Fruit fly (Drosophila melanogaster) whole organism, embryonic: ENCODE data around the gene CG17959.

Experiments
- Awh ChIP-seq: fragments of 200-800 bp; sonication (Bioruptor generic); IDR thresholded peaks from 2 replicates; pipeline ENCODE4, ENCODE4 v1.3.6; 2022; ENCODE audit warnings: missing biosample characterization, missing genetic modification characterization
- Bdp1 ChIP-seq: fragments of 200-800 bp; sonication (Bioruptor generic); optimal IDR thresholded peaks from 3 replicates; lab custom pipeline; 2016; ENCODE audit warnings: missing biosample characterization, missing genetic modification characterization
- Blimp-1 ChIP-seq: fragments of 200-800 bp; sonication (Bioruptor generic); optimal IDR thresholded peaks from 3 replicates; lab custom pipeline; 2018; ENCODE audit warnings: missing biosample characterization, missing genetic modification characterization, mild to moderate bottlenecking, moderate library complexity, missing genetic modification reagents
- CG13894 ChIP-seq: fragments of 200-800 bp; sonication (Bioruptor generic); optimal IDR thresholded peaks from 3 replicates; lab custom pipeline; 2018; ENCODE audit warnings: missing biosample characterization, mild to moderate bottlenecking, missing genetic modification characterization, moderate library complexity
- CG17612 ChIP-seq: fragments of 200-800 bp; sonication (Bioruptor generic); IDR thresholded peaks from 2 replicates; pipeline ENCODE4 v1.3.6; 2022; ENCODE audit warnings: missing biosample characterization, missing genetic modification characterization
- CG31365 ChIP-seq: fragments of 200-800 bp; sonication (Bioruptor generic); optimal IDR thresholded peaks from 2 replicates; lab custom pipeline; 2018; ENCODE audit warnings: missing biosample characterization, mild to moderate bottlenecking, missing genetic modification characterization
- CG4282 ChIP-seq: fragments of 200-800 bp; sonication (Bioruptor generic); optimal IDR thresholded peaks from 2 replicates; lab custom pipeline; 2016; ENCODE audit warnings: missing biosample characterization, missing genetic modification characterization
- CG9797 ChIP-seq: fragments of 200-800 bp; sonication (Bioruptor generic); optimal IDR thresholded peaks from 3 replicates; lab custom pipeline; 2018; ENCODE audit warnings: missing biosample characterization, mild to moderate bottlenecking, missing genetic modification characterization
- Jarid2 ChIP-seq: fragments of 200-800 bp; sonication (Bioruptor generic); optimal IDR thresholded peaks from 3 replicates; lab custom pipeline; 2017; ENCODE audit warnings: mild to moderate bottlenecking, missing biosample characterization, missing genetic modification reagents, missing genetic modification characterization
- Mrtf ChIP-seq: fragments of 200-800 bp; sonication (Bioruptor generic); IDR thresholded peaks from 3 replicates; pipeline ENCODE4 v1.3.6; 2022; ENCODE audit warnings: missing biosample characterization, missing genetic modification characterization
- Xrp1 ChIP-seq: fragments of 200-800 bp; sonication (Bioruptor generic); IDR thresholded peaks from 2 replicates; pipeline ENCODE4 v1.3.6; 2022; ENCODE audit warnings: missing biosample characterization, missing genetic modification characterization
- gem ChIP-seq: fragments of 200-800 bp; sonication (Bioruptor generic); optimal IDR thresholded peaks from 2 replicates; lab custom pipeline; 2019; ENCODE audit warnings: missing biosample characterization, mild to moderate bottlenecking, missing genetic modification characterization, moderate library complexity
- jigr1 ChIP-seq: fragments of 200-800 bp; sonication (Bioruptor generic); IDR thresholded peaks from 3 replicates; pipeline ENCODE4 v1.3.6; 2022; ENCODE audit warnings: missing biosample characterization, missing genetic modification characterization
- ken ChIP-seq: fragments of 200-800 bp; sonication (Bioruptor generic); IDR thresholded peaks from 3 replicates; pipeline ENCODE4 v1.3.6; 2022; ENCODE audit warnings: missing biosample characterization, missing genetic modification characterization
- lola ChIP-seq, 3 experiments: fragments of >200 bp in 2 of 3; fragments of 200-800 bp in 1 of 3; sonication (Bioruptor generic) in 1 of 3; optimal IDR thresholded peaks; 2 replicates each; lab custom pipeline; 2017 to 2019; ENCODE audit warnings: missing biosample characterization in 3 of 3, missing genetic modification characterization in 3 of 3, mild to moderate bottlenecking in 1 of 3, moderate library complexity in 1 of 3
- nerfin-1 ChIP-seq: fragments of 200-800 bp; sonication (Bioruptor generic); optimal IDR thresholded peaks from 3 replicates; lab custom pipeline; 2019; ENCODE audit warnings: missing biosample characterization, mild to moderate bottlenecking, missing genetic modification characterization, moderate library complexity
- pb ChIP-seq: fragments of 200-800 bp; sonication (Bioruptor generic); optimal IDR thresholded peaks from 3 replicates; lab custom pipeline; 2016; ENCODE audit warnings: missing biosample characterization, missing genetic modification characterization
- sna ChIP-seq: fragments of 200-800 bp; sonication (Bioruptor generic); IDR thresholded peaks from 2 replicates; pipeline ENCODE4 v1.3.6; 2022; ENCODE audit warnings: missing biosample characterization, missing genetic modification characterization; ENCODE audit not compliant: partially characterized antibody

The CG17959 gene

DNA sequence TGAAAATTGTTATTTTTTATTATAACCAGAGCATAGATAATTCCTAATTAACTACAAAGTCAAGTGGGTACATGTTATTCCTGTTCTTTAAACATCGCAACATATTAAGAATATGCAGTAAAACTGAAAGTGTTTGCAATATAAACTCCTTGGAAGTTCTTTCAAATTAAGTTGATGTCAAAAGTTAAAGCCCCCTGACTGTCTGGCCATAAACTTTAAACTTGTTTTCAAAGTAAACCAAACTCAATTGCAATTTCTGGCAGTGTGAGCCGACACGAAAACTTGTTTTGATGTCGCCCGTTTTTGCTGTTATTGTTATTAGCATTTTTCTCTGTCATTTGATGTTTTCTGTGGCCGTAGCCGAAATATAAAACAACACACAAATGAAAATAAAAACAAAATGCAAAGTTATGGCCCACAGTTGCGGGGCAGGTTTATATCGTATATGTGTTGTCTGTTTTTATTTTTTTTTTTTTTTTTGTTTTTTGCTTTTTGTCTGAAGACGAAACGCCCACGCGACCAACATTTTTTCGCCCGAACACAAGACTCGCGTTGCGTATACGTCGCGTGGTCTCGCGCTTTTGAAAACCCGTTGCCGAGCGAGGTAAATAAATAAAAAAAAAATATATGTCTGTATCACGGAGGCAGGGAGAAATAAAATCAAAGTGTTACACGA lies 46.3 kb downstream of the CG17959 start (continued):
- TF ChIP-seq Mrtf (GFP tag; lab: Robert Waterston, UW): no peak
- no peak for TF ChIP-seq ken (GFP tag; lab: Robert Waterston, UW)
- TF ChIP-seq CG4282 (GFP tag; lab: Kevin White, UChicago): no peak
- TF ChIP-seq CG31365: no peak
- no peak for TF ChIP-seq lola (GFP tag; optimal IDR thresholded peaks at IDR 0.05; lab: Kevin White, UChicago)
- TF ChIP-seq Jarid2 (GFP tag; lab: Kevin White, UChicago): no peak
- no peak for TF ChIP-seq CG17612 (GFP tag; lab: Robert Waterston, UW)
- TF ChIP-seq nerfin-1 (tag; lab: Kevin White, UChicago): no peak
- no peak for TF ChIP-seq CG9797 (GFP tag; lab: Kevin White, UChicago)
- peak; percentile 60 for TF ChIP-seq gem (tag; lab: Kevin White, UChicago)
- TF ChIP-seq jigr1: no peak
- no peak for TF ChIP-seq pb (GFP tag; lab: Kevin White, UChicago)
- no peak for TF ChIP-seq Xrp1
- no peak for TF ChIP-seq Awh (GFP tag; lab: Robert Waterston, UW)
- TF ChIP-seq Bdp1 (GFP tag; lab: Kevin White, UChicago): no peak
- no peak for TF ChIP-seq CG13894
- TF ChIP-seq sna: no peak
- no peak for TF ChIP-seq Blimp-1 (GFP tag; lab: Kevin White, UChicago)
